Fruit fly (Drosophila melanogaster) whole organism, adult: ENCODE measurements around the gene Mo25.

Experiments
- CG12768 ChIP-seq: fragments of 200-800 bp; sonication (Bioruptor generic); optimal IDR thresholded peaks from 2 replicates; lab custom pipeline; 2017; ENCODE audit warnings: missing biosample characterization, missing genetic modification characterization, mild to moderate bottlenecking, moderate library complexity, missing genetic modification reagents
- CG5204 ChIP-seq: fragments of 200-800 bp; sonication (Bioruptor generic); optimal IDR thresholded peaks from 2 replicates; lab custom pipeline; 2016; ENCODE audit warnings: missing biosample characterization, missing genetic modification characterization
- CG7045 ChIP-seq: fragments of 200-800 bp; sonication (Bioruptor generic); optimal IDR thresholded peaks from 2 replicates; lab custom pipeline; 2017; ENCODE audit warnings: missing biosample characterization, mild to moderate bottlenecking, missing genetic modification characterization
- CG7101 ChIP-seq: fragments of 200-800 bp; sonication (Bioruptor generic); optimal IDR thresholded peaks from 2 replicates; lab custom pipeline; 2018; ENCODE audit warnings: missing biosample characterization, mild to moderate bottlenecking, missing genetic modification characterization, moderate library complexity
- Clk ChIP-seq: fragments of 200-800 bp; sonication (Bioruptor generic); optimal IDR thresholded peaks from 2 replicates; lab custom pipeline; 2017; ENCODE audit warnings: missing biosample characterization, missing genetic modification characterization
- Crg-1 ChIP-seq: fragments of 200-800 bp; sonication (Bioruptor generic); optimal IDR thresholded peaks from 2 replicates; lab custom pipeline; 2016; ENCODE audit warnings: missing biosample characterization, missing genetic modification characterization
- Mnt ChIP-seq: fragments of 200-800 bp; sonication (Bioruptor generic); optimal IDR thresholded peaks from 2 replicates; lab custom pipeline; 2016; ENCODE audit warnings: missing biosample characterization, mild to moderate bottlenecking, missing genetic modification characterization
- kay ChIP-seq: fragments of 200-800 bp; sonication (Bioruptor generic); peaks from one replicate; lab custom pipeline; 2016; ENCODE audit warnings: missing biosample characterization, missing genetic modification characterization, borderline replicate concordance
- toe ChIP-seq: fragments of 200-800 bp; sonication (Bioruptor generic); optimal IDR thresholded peaks from 2 replicates; lab custom pipeline; 2016; ENCODE audit warnings: missing biosample characterization, missing genetic modification characterization

DNA sequence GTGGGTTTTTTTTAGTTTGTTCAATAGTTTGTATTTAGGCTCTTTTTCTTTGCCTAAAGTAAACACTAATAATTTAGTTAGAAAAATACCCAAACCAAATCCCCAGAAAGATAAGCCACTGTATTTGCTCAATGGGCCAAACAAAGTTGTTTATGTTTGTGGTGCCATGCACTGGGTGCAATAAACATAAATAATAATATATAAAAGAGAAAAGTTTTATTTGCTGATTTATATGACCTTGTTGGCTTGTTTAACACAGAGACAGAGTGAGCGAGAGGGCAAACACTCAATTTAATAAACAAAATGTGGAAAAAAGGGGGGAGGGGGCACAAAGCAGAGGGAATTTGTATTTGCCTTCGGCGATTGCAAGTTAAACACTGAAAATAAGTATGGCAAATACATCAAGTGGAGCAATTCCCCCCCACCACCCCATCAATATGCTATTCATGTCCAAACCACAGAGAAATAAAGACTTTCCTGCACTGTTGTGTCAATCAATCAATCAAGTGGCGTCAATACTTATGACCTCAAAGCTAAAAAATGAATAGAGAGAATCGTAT, 25.3 kb upstream of the Mo25 start:
- TF ChIP-seq kay (GFP tag; lab: Kevin White, UChicago) (no peak), CG5204 (GFP tag; lab: Kevin White, UChicago) (no peak), CG7101 (tag; lab: Kevin White, UChicago) (no peak), toe (GFP tag; lab: Kevin White, UChicago) (no peak), Crg-1 (no peak), Clk (GFP tag; lab: Kevin White, UChicago) (no peak), Mnt (GFP tag; lab: Kevin White, UChicago) (no peak), CG12768 (GFP tag; lab: Kevin White, UChicago) (no peak), CG7045 (GFP tag; lab: Kevin White, UChicago) (no peak)
